Worm (Caenorhabditis elegans) whole organism, midembryonic: ENCODE data around the gene F07B10.4.

ENCODE experiments used
- flt-1 ChIP-seq: fragments of 200-800 bp; sonication (Bioruptor generic); IDR thresholded peaks from 2 replicates; pipeline ENCODE4 v1.3.6; 2022; ENCODE audit warnings: missing genetic modification characterization, missing compliant biosample characterization
- klf-2 ChIP-seq: fragments of 200-800 bp; sonication (Bioruptor generic); conservative IDR thresholded peaks from 2 replicates; pipeline ENCODE4 v1.3.6; 2022; ENCODE audit warnings: missing genetic modification reagents, missing genetic modification characterization, missing compliant biosample characterization
- ztf-23 ChIP-seq: fragments of 200-800 bp; sonication (Bioruptor generic); IDR thresholded peaks from 2 replicates; pipeline ENCODE4 v1.3.6; 2022; ENCODE audit warnings: missing genetic modification reagents, missing genetic modification characterization, missing compliant biosample characterization
- ztf-29 ChIP-seq: fragments of 200-800 bp; sonication (Bioruptor generic); IDR thresholded peaks from 2 replicates; pipeline ENCODE4 v1.3.6; 2022; ENCODE audit warnings: missing genetic modification reagents, missing genetic modification characterization, missing compliant biosample characterization

DNA sequence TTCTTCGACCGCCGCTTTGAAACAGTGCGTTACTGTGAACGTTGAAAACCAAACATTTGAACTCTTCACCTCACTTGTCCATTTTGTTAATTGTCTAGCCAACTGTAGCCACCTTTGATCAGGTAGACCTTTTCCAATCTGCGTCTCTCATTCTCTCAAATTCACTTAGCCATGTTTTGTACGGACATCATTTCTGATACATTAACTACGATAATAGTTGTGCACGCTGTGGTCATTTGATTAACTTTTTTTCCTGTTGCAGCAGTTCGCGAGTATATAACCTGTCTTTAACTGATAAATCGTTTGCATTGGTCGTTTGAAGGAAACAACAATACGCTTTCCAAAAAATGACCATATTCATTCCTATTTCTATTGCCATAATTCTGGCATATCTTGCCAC is 45.5 kb downstream of the F07B10.4 start, which contains the start of gene cyp-29A2:
- TF ChIP-seq flt-1 (GFP tag; lab: Robert Waterston, UW), result no peak
- no peak for TF ChIP-seq klf-2 (GFP tag; lab: Robert Waterston, UW)
- no peak for TF ChIP-seq ztf-23 (GFP tag; lab: Robert Waterston, UW)
- no peak for TF ChIP-seq ztf-29
